Worm (Caenorhabditis elegans): ENCODE data around the gene sbsp-1.

DNA sequence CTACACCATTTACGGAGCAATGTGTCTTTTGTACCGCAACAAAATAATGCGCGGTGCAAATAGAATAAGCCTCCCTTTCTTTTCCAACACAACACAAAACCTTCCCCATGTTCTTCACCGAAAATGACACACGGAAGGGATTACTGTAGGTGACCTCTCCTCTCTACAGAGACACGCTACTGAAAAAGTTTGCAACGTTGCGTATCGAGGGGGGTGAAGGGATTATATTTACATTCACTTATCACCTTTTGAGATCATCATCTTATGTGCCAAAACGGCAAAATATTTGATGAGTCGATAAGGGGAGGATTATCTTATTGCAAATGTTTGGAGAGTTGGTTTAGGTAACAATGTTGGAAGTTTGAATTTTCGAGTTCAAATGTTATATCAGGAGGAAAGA, 49.7 kb upstream of the sbsp-1 start:
- TF ChIP-seq T22C8.4 (GFP tag; IDR thresholded peaks at IDR 0.05) (no peak), med-1 (GFP tag; optimal IDR thresholded peaks at IDR 0.05; ENCODE audit: insufficient read depth) (no peak)

Data from whole organism, midembryonic.